Worm (Caenorhabditis elegans) whole organism, mixed stage, embryonic: ENCODE measurements around the gene oac-39.
A peak's percentile ranks its signal among the peaks of the same experiment; 100 is the strongest.

Source experiments
- M03D4.4 ChIP-seq: sonication (generic microtip); optimal IDR thresholded peaks from 2 replicates; lab custom pipeline; 2017; ENCODE audit warnings: mild to moderate bottlenecking, missing genetic modification characterization, missing compliant biosample characterization
- bed-3 ChIP-seq: fragments of 200-800 bp; sonication (Bioruptor generic); optimal IDR thresholded peaks from 3 replicates; lab custom pipeline; 2018; ENCODE audit warnings: mild to moderate bottlenecking, missing genetic modification characterization, moderate library complexity, missing compliant biosample characterization
- blmp-1 ChIP-seq: fragments of 150-350 bp; optimal IDR thresholded peaks from 2 replicates; lab custom pipeline; 2014; ENCODE audit warnings: missing biosample characterization, missing genetic modification characterization
- ceh-39 ChIP-seq: fragments of 150-350 bp; optimal IDR thresholded peaks from 2 replicates; lab custom pipeline; 2014; ENCODE audit warnings: missing biosample characterization, missing genetic modification characterization
- ceh-43 ChIP-seq: fragments of 200-800 bp; sonication (Bioruptor generic); optimal IDR thresholded peaks from 2 replicates; lab custom pipeline; 2018; ENCODE audit warnings: mild to moderate bottlenecking, missing genetic modification characterization, moderate library complexity, missing compliant biosample characterization
- ceh-83 ChIP-seq: fragments of 200-800 bp; sonication (Bioruptor generic); optimal IDR thresholded peaks from 2 replicates; lab custom pipeline; 2018; ENCODE audit warnings: mild to moderate bottlenecking, missing genetic modification characterization, missing compliant biosample characterization
- ces-1 ChIP-seq: fragments of 150-350 bp; optimal IDR thresholded peaks from 2 replicates; lab custom pipeline; 2014; ENCODE audit warnings: missing biosample characterization, missing genetic modification reagents, missing genetic modification characterization
- cnd-1 ChIP-seq: fragments of 200-800 bp; sonication (Bioruptor generic); optimal IDR thresholded peaks from 2 replicates; lab custom pipeline; 2018; ENCODE audit warnings: mild to moderate bottlenecking, missing genetic modification characterization, missing compliant biosample characterization
- drap-1 ChIP-seq: fragments of 200-800 bp; sonication (Bioruptor generic); optimal IDR thresholded peaks from 3 replicates; lab custom pipeline; 2018; ENCODE audit warnings: mild to moderate bottlenecking, missing genetic modification characterization, missing compliant biosample characterization
- elt-1 ChIP-seq: sonication (generic microtip); optimal IDR thresholded peaks from 2 replicates; lab custom pipeline; 2017; ENCODE audit warnings: missing genetic modification characterization, mild to moderate bottlenecking, missing compliant biosample characterization, antibody characterized with exemption, moderate library complexity, borderline replicate concordance; ENCODE audit not compliant: insufficient read depth
- elt-3 ChIP-seq: fragments of 150-350 bp; optimal IDR thresholded peaks from 2 replicates; lab custom pipeline; 2014; ENCODE audit warnings: missing biosample characterization, missing genetic modification characterization
- flh-1 ChIP-seq: fragments of 200-800 bp; sonication (Bioruptor generic); optimal IDR thresholded peaks from 2 replicates; lab custom pipeline; 2018; ENCODE audit warnings: mild to moderate bottlenecking, missing genetic modification characterization, moderate library complexity, missing compliant biosample characterization
- ham-2 ChIP-seq: fragments of 200-800 bp; sonication (Bioruptor generic); optimal IDR thresholded peaks from 2 replicates; lab custom pipeline; 2018; ENCODE audit warnings: mild to moderate bottlenecking, missing genetic modification characterization, missing compliant biosample characterization
- hlh-1 ChIP-seq: fragments of 150-350 bp; optimal IDR thresholded peaks from 2 replicates; lab custom pipeline; 2014; ENCODE audit warnings: missing biosample characterization, missing genetic modification reagents, missing genetic modification characterization
- mab-5 ChIP-seq: fragments of 150-350 bp; optimal IDR thresholded peaks from 2 replicates; lab custom pipeline; 2014; ENCODE audit warnings: missing biosample characterization, missing genetic modification characterization
- mep-1 ChIP-seq: fragments of 150-350 bp; optimal IDR thresholded peaks from 2 replicates; lab custom pipeline; 2017; ENCODE audit warnings: missing biosample characterization, missing genetic modification reagents, missing genetic modification characterization, inconsistent platforms
- mls-2 ChIP-seq: sonication (generic microtip); optimal IDR thresholded peaks from 2 replicates; lab custom pipeline; 2016; ENCODE audit warnings: mild to moderate bottlenecking, missing genetic modification characterization, moderate library complexity, missing compliant biosample characterization
- nhr-12 ChIP-seq: fragments of 150-350 bp; optimal IDR thresholded peaks from 2 replicates; lab custom pipeline; 2014; ENCODE audit warnings: missing biosample characterization, missing genetic modification characterization
- nhr-2 ChIP-seq: fragments of 150-350 bp; optimal IDR thresholded peaks from 2 replicates; lab custom pipeline; 2014; ENCODE audit warnings: missing biosample characterization, missing genetic modification characterization
- nhr-237 ChIP-seq: fragments of 150-350 bp; optimal IDR thresholded peaks from 2 replicates; lab custom pipeline; 2014; ENCODE audit warnings: missing biosample characterization, missing genetic modification characterization
- nhr-28 ChIP-seq: fragments of 150-350 bp; optimal IDR thresholded peaks from 2 replicates; lab custom pipeline; 2014; ENCODE audit warnings: missing biosample characterization, missing genetic modification characterization
- nhr-76 ChIP-seq: sonication (generic microtip); optimal IDR thresholded peaks from 2 replicates; lab custom pipeline; 2017; ENCODE audit warnings: missing biosample characterization, missing genetic modification characterization
- pha-4 ChIP-seq: fragments of 150-350 bp; optimal IDR thresholded peaks from 2 replicates; lab custom pipeline; 2018; ENCODE audit warnings: missing biosample characterization, missing genetic modification reagents, missing genetic modification characterization
- sem-2 ChIP-seq: fragments of 200-800 bp; sonication (Bioruptor generic); optimal IDR thresholded peaks from 2 replicates; lab custom pipeline; 2018; ENCODE audit warnings: mild to moderate bottlenecking, missing genetic modification characterization, missing compliant biosample characterization
- snpc-4 ChIP-seq: fragments of 150-350 bp; optimal IDR thresholded peaks from 2 replicates; lab custom pipeline; 2014; ENCODE audit warnings: missing biosample characterization, missing genetic modification characterization
- sptf-1 ChIP-seq: sonication (generic microtip); optimal IDR thresholded peaks from 2 replicates; lab custom pipeline; 2017; ENCODE audit warnings: mild to moderate bottlenecking, missing genetic modification characterization, moderate library complexity, missing compliant biosample characterization
- tbx-8 ChIP-seq: fragments of 200-800 bp; sonication (Bioruptor generic); optimal IDR thresholded peaks from 2 replicates; lab custom pipeline; 2018; ENCODE audit warnings: mild to moderate bottlenecking, missing genetic modification characterization, moderate library complexity, missing compliant biosample characterization
- unc-120 ChIP-seq: sonication (generic microtip); optimal IDR thresholded peaks from 2 replicates; lab custom pipeline; 2017; ENCODE audit warnings: missing genetic modification characterization, missing compliant biosample characterization; ENCODE audit not compliant: poor library complexity, severe bottlenecking
- unc-62 ChIP-seq: fragments of 150-350 bp; optimal IDR thresholded peaks from 2 replicates; lab custom pipeline; 2014; ENCODE audit warnings: missing biosample characterization, missing genetic modification reagents, missing genetic modification characterization
- zip-8 ChIP-seq: fragments of 150-350 bp; optimal IDR thresholded peaks from 2 replicates; lab custom pipeline; 2014; ENCODE audit warnings: missing biosample characterization, missing genetic modification characterization
- ztf-11 ChIP-seq: fragments of 150-350 bp; optimal IDR thresholded peaks from 2 replicates; lab custom pipeline; 2014; ENCODE audit warnings: missing biosample characterization, missing genetic modification characterization

oac-39 gene

ce11 chrV:284808-285207 lies 33.3 kb upstream of the oac-39 start:
- TF ChIP-seq ceh-83 (GFP tag; lab: Kevin White, UChicago) (no peak), unc-62 (GFP tag; lab: Kevin White, UChicago) (peak; percentile 10), ceh-43 (no peak), nhr-237 (tag; lab: Kevin White, UChicago) (no peak), nhr-2 (tag; lab: Kevin White, UChicago) (no peak), unc-120 (tag; lab: Kevin White, UChicago) (peak; percentile 71), M03D4.4 (tag; lab: Kevin White, UChicago) (no peak), pha-4 (tag; lab: Kevin White, UChicago) (no peak), zip-8 (no peak), elt-3 (tag; lab: Kevin White, UChicago) (no peak), hlh-1 (peak; percentile 84), mep-1 (tag; lab: Kevin White, UChicago) (no peak), sem-2 (no peak), blmp-1 (tag; lab: Kevin White, UChicago) (no peak), ceh-39 (tag; lab: Kevin White, UChicago) (no peak), tbx-8 (GFP tag; lab: Kevin White, UChicago) (no peak), flh-1 (GFP tag; lab: Kevin White, UChicago) (no peak)

ce11 chrV:283953-284352 lies 32.4 kb upstream of the oac-39 start:
- no peak for TF ChIP-seq blmp-1 (tag; lab: Kevin White, UChicago)
- TF ChIP-seq elt-3 (tag; lab: Kevin White, UChicago): no peak
- TF ChIP-seq nhr-2 (tag; lab: Kevin White, UChicago): no peak
- TF ChIP-seq nhr-28 (tag; lab: Kevin White, UChicago): no peak
- no peak for TF ChIP-seq ztf-11 (tag; lab: Kevin White, UChicago)
- TF ChIP-seq nhr-237 (tag; lab: Kevin White, UChicago): no peak
- no peak for TF ChIP-seq mls-2 (tag; lab: Kevin White, UChicago)
- no peak for TF ChIP-seq mab-5
- no peak for TF ChIP-seq M03D4.4 (tag; lab: Kevin White, UChicago)
- no peak for TF ChIP-seq drap-1
- TF ChIP-seq hlh-1: no peak
- no peak for TF ChIP-seq unc-62 (GFP tag; lab: Kevin White, UChicago)
- TF ChIP-seq pha-4 (tag; lab: Kevin White, UChicago): no peak
- no peak for TF ChIP-seq bed-3 (GFP tag; lab: Kevin White, UChicago)
- no peak for TF ChIP-seq ham-2 (GFP tag; lab: Kevin White, UChicago)
- TF ChIP-seq flh-1 (GFP tag; lab: Kevin White, UChicago): no peak
- no peak for TF ChIP-seq ces-1 (GFP tag; lab: Kevin White, UChicago)
- TF ChIP-seq cnd-1 (tag; lab: Kevin White, UChicago): no peak
- TF ChIP-seq, all 35 proteins: peak for 0

- no peak for TF ChIP-seq nhr-237 (tag; lab: Kevin White, UChicago)
- TF ChIP-seq nhr-76 (tag; lab: Kevin White, UChicago): no peak
- TF ChIP-seq ham-2 (GFP tag; lab: Kevin White, UChicago): no peak
- TF ChIP-seq ztf-11 (tag; lab: Kevin White, UChicago): no peak
- TF ChIP-seq sem-2: no peak
- no peak for TF ChIP-seq bed-3 (GFP tag; lab: Kevin White, UChicago)
- no peak for TF ChIP-seq snpc-4 (tag; lab: Kevin White, UChicago)
- no peak for TF ChIP-seq elt-1 (tag; lab: Kevin White, UChicago)
- no peak for TF ChIP-seq ceh-43
- no peak for TF ChIP-seq nhr-12
- TF ChIP-seq sptf-1 (tag; lab: Kevin White, UChicago): no peak
- TF ChIP-seq tbx-8 (GFP tag; lab: Kevin White, UChicago): no peak
- TF ChIP-seq elt-3 (tag; lab: Kevin White, UChicago): no peak
- TF ChIP-seq, all 35 proteins: peak for 0
These were observed 30.1 kb upstream of the oac-39 start, which contains the start of gene npr-5 for ce11 chrV:281616-282015. npr-5 (minus strand) TSS chrV:281716.

ce11 chrV:281111-281510 lies 29.6 kb upstream of the oac-39 start:
- TF ChIP-seq hlh-1: peak; percentile 41
- TF ChIP-seq bed-3 (GFP tag; lab: Kevin White, UChicago): no peak
- TF ChIP-seq unc-62 (GFP tag; lab: Kevin White, UChicago): peak; percentile 97
- TF ChIP-seq drap-1: no peak
- TF ChIP-seq unc-120 (tag; lab: Kevin White, UChicago): peak; percentile 14
